Worm (Caenorhabditis elegans): Measurements from ENCODE around the gene prdx-3.
A peak's percentile ranks its signal among the peaks of the same experiment; 100 is the strongest.

The prdx-3 gene

DNA sequence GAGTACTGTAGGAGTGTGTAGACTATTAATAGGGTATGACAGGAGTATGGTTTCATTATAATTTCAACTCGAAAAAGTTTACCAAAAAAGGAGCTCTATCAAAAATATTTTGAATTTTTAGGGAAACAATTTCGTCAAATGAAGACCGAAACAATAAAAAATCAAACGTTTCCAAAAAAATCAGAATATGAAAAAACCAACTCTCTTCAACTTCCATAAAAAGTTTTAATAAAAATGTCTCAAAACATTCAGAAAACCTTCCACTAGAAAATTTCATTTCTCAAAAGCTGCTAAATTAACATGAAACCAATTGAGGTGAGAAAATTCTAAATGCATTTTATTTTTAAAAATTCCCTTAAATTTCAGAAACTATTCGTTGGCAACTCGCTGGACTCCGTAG lies 36.7 kb upstream of the prdx-3 start, which contains the start of gene ckb-3:
Gene ckb-3 (plus strand): TSS at position 301 of the 400 bp plus-strand sequence.
- TF ChIP-seq pes-1 (GFP tag; IDR thresholded peaks at IDR 0.05) (no peak), scrt-1 (GFP tag; IDR thresholded peaks at IDR 0.05) (no peak), F13C5.2 (tag; optimal IDR thresholded peaks at IDR 0.05) (no peak), tbx-11 (GFP tag; IDR thresholded peaks at IDR 0.05) (no peak), tra-4 (tag; optimal IDR thresholded peaks at IDR 0.05) (no peak), hnd-1 (tag; optimal IDR thresholded peaks at IDR 0.05) (no peak), ets-7 (tag; optimal IDR thresholded peaks at IDR 0.05) (no peak), sea-1 (GFP tag; conservative IDR thresholded peaks at IDR 0.05) (no peak)

- TF ChIP-seq ceh-36 (tag; optimal IDR thresholded peaks at IDR 0.05) (no peak), hnd-1 (tag; optimal IDR thresholded peaks at IDR 0.05) (no peak), sea-1 (GFP tag; conservative IDR thresholded peaks at IDR 0.05) (no peak), B0310.2 (tag; optimal IDR thresholded peaks at IDR 0.05) (no peak), pes-1 (GFP tag; IDR thresholded peaks at IDR 0.05) (no peak), tbx-11 (GFP tag; IDR thresholded peaks at IDR 0.05) (no peak), F13C5.2 (tag; optimal IDR thresholded peaks at IDR 0.05) (no peak), hmbx-1 (tag; optimal IDR thresholded peaks at IDR 0.05) (no peak), ceh-13 (GFP tag; optimal IDR thresholded peaks at IDR 0.05) (no peak), ets-7 (tag; optimal IDR thresholded peaks at IDR 0.05) (no peak), tbx-37 (GFP tag; conservative IDR thresholded peaks at IDR 0.05) (no peak), tra-4 (tag; optimal IDR thresholded peaks at IDR 0.05) (no peak), scrt-1 (GFP tag; IDR thresholded peaks at IDR 0.05) (no peak), aly-1 (tag; optimal IDR thresholded peaks at IDR 0.05) (no peak)
These were observed 34.4 kb upstream of the prdx-3 start for ce11 chrIII:4372894-4373293.

- TF ChIP-seq ama-1 (optimal IDR thresholded peaks at IDR 0.05), result no peak
- TF ChIP-seq B0310.2 (tag; optimal IDR thresholded peaks at IDR 0.05), result no peak
- TF ChIP-seq hmg-4 (GFP tag; optimal IDR thresholded peaks at IDR 0.05), result no peak
- no peak for TF ChIP-seq F13C5.2 (tag; optimal IDR thresholded peaks at IDR 0.05)
- no peak for TF ChIP-seq tbx-37 (GFP tag; conservative IDR thresholded peaks at IDR 0.05)
- no peak for TF ChIP-seq ets-7 (tag; optimal IDR thresholded peaks at IDR 0.05)
- no peak for TF ChIP-seq tbx-11 (GFP tag; IDR thresholded peaks at IDR 0.05)
- no peak for TF ChIP-seq ceh-36 (tag; optimal IDR thresholded peaks at IDR 0.05)
- no peak for TF ChIP-seq aly-1 (tag; optimal IDR thresholded peaks at IDR 0.05)
- TF ChIP-seq ceh-13 (GFP tag; optimal IDR thresholded peaks at IDR 0.05), result no peak
- no peak for TF ChIP-seq hmbx-1 (tag; optimal IDR thresholded peaks at IDR 0.05)
- no peak for TF ChIP-seq flt-1 (GFP tag; IDR thresholded peaks at IDR 0.05)
- no peak for TF ChIP-seq pes-1 (GFP tag; IDR thresholded peaks at IDR 0.05)
- no peak for TF ChIP-seq tra-4 (tag; optimal IDR thresholded peaks at IDR 0.05)
- TF ChIP-seq sea-1 (GFP tag; conservative IDR thresholded peaks at IDR 0.05), result no peak
- TF ChIP-seq hnd-1 (tag; optimal IDR thresholded peaks at IDR 0.05), result no peak
- no peak for TF ChIP-seq scrt-1 (GFP tag; IDR thresholded peaks at IDR 0.05)
These were observed 32.4 kb upstream of the prdx-3 start, which contains the start of gene pals-26 for ce11 chrIII:4374854-4375253. pals-26 (plus strand) TSS chrIII:4375154.

DNA sequence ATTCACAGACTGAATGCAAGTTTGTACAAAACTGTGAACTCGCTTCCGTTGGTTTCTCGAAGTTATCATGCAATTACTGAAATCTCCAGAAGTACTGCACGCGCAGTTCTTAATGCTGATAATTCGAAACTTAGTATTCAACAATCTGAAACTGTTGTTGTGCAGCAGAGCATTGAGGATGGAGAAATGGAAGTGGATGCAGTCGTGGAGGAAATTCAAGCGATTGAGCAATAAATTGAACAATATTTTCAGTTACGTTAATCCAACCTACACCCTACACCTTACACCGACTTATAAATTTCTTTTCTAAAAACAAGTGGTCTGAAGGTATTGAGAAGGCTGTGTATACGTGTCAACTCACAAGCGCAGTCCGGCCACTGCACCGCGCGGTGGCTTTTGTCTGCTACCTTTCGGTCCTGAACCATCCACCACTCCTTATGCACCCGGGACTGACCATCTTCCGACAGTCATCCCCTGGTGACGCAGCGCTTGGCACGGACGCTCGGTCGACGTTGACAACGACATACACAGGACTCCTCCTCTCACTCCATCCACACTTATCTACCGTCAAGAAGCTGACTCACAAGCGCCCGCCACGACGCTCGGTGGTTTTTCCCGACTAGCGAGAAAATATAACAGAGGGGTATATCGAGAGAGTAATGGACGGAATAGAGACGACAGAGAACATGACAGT lies 28.5 kb upstream of the prdx-3 start:
- TF ChIP-seq hnd-1 (tag; optimal IDR thresholded peaks at IDR 0.05), result peak; percentile 36
- TF ChIP-seq B0310.2 (tag; optimal IDR thresholded peaks at IDR 0.05), result peak; percentile 71
- TF ChIP-seq sea-1 (GFP tag; conservative IDR thresholded peaks at IDR 0.05), result peak; percentile 70; the same call in 1 of the 2 replicates
- peak; percentile 77 for TF ChIP-seq pes-1 (GFP tag; IDR thresholded peaks at IDR 0.05)
- TF ChIP-seq hmbx-1 (tag; optimal IDR thresholded peaks at IDR 0.05), result peak; percentile 34
- peak; percentile 67 for TF ChIP-seq tbx-37 (GFP tag; conservative IDR thresholded peaks at IDR 0.05)
- TF ChIP-seq hmg-4 (GFP tag; optimal IDR thresholded peaks at IDR 0.05), result peak; percentile 91
- peak; percentile 66 for TF ChIP-seq ceh-36 (tag; optimal IDR thresholded peaks at IDR 0.05)
- TF ChIP-seq flt-1 (GFP tag; IDR thresholded peaks at IDR 0.05), result peak; percentile 41
- TF ChIP-seq scrt-1 (GFP tag; IDR thresholded peaks at IDR 0.05), result peak; percentile 75
- TF ChIP-seq F13C5.2 (tag; optimal IDR thresholded peaks at IDR 0.05), result peak; percentile 47
- peak; percentile 55 for TF ChIP-seq aly-1 (tag; optimal IDR thresholded peaks at IDR 0.05)

DNA sequence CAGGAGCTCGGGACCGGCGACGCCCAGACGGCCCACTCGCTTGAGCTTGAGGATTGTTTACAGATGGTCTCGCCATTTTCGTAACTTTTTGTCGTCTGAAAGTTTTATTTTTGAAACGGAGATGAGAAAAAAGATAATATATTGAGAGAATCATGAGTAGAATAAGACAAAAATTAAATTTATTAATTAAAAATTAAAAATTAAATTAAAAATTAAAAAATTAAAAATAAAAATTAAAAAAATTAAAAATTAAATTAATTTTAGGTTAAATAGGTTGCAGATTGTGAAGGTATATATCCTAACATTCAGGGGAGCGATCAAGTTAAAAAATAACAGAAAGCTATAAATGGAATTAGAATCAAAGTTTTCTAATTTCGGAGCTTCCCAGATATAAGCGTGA lies 27.5 kb upstream of the prdx-3 start, which contains the start of gene B0284.3:
Gene B0284.3 (minus strand): TSS at position 101 of the 400 bp plus-strand sequence.
- TF ChIP-seq hmg-4 (GFP tag; optimal IDR thresholded peaks at IDR 0.05) (no peak), B0310.2 (tag; optimal IDR thresholded peaks at IDR 0.05) (no peak), F13C5.2 (tag; optimal IDR thresholded peaks at IDR 0.05) (no peak), tra-4 (tag; optimal IDR thresholded peaks at IDR 0.05) (no peak), hnd-1 (tag; optimal IDR thresholded peaks at IDR 0.05) (no peak), ets-7 (tag; optimal IDR thresholded peaks at IDR 0.05) (no peak), ceh-13 (GFP tag; optimal IDR thresholded peaks at IDR 0.05) (no peak)

DNA sequence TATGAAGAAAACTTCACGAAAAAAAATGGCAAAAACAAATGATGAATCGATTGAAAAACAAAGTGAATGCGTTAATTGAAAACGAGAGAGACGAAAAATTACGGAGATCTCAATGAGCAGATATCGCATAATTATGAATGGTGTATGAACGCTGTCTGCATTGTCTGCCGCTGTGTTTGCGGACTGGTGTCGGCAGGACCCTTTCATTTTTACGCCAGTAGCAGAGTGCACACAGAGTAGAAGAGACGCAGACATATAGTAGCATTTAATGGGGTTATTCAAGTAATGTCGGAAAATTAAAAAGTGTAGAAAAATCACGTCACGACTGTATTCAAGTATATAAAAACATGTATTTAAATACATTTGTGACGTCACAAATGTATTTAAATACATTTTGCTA lies 26.4 kb upstream of the prdx-3 start:
- no peak for TF ChIP-seq aly-1 (tag; optimal IDR thresholded peaks at IDR 0.05)
- TF ChIP-seq F13C5.2 (tag; optimal IDR thresholded peaks at IDR 0.05), result peak; percentile 11
- no peak for TF ChIP-seq hnd-1 (tag; optimal IDR thresholded peaks at IDR 0.05)

DNA sequence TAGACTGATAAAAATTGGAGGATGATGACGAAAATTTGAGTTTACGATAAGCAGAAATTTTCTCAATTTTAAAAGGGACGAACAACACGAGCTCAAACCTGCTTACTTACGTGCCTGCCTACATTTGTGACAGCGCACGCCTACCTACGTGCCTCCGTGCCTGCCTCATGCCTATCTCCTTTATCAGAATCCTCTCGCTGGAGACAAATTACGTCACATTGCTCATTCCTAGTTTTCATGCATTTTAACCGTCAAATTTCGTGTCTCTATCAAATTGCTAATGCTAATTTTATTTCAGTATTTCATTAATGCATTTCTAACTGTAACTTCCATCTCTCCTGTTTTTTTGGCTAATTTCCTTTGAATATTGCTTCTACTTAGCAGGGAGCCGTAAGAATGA lies 25.9 kb upstream of the prdx-3 start, which contains the start of gene pals-27:
Gene pals-27 (plus strand): TSS at position 301 of the 400 bp plus-strand sequence.
- TF ChIP-seq F13C5.2 (tag; optimal IDR thresholded peaks at IDR 0.05) (no peak), hnd-1 (tag; optimal IDR thresholded peaks at IDR 0.05) (no peak), B0310.2 (tag; optimal IDR thresholded peaks at IDR 0.05) (no peak), sea-1 (GFP tag; conservative IDR thresholded peaks at IDR 0.05) (no peak), scrt-1 (GFP tag; IDR thresholded peaks at IDR 0.05) (no peak), ceh-13 (GFP tag; optimal IDR thresholded peaks at IDR 0.05) (no peak), tra-4 (tag; optimal IDR thresholded peaks at IDR 0.05) (no peak), ama-1 (optimal IDR thresholded peaks at IDR 0.05) (no peak), hmbx-1 (tag; optimal IDR thresholded peaks at IDR 0.05) (no peak), ets-7 (tag; optimal IDR thresholded peaks at IDR 0.05) (no peak), tbx-37 (GFP tag; conservative IDR thresholded peaks at IDR 0.05) (no peak), tbx-11 (GFP tag; IDR thresholded peaks at IDR 0.05) (no peak), pes-1 (GFP tag; IDR thresholded peaks at IDR 0.05) (no peak), aly-1 (tag; optimal IDR thresholded peaks at IDR 0.05) (no peak), hmg-4 (GFP tag; optimal IDR thresholded peaks at IDR 0.05) (no peak), ceh-36 (tag; optimal IDR thresholded peaks at IDR 0.05) (no peak), flt-1 (GFP tag; IDR thresholded peaks at IDR 0.05) (no peak)

Measured in whole organism, early embryonic.